Worm (Caenorhabditis elegans) whole organism, L4 larva: ENCODE data around the gene trmt-10A.

Experiments used
- F10B5.3 ChIP-seq: sonication (generic microtip); optimal IDR thresholded peaks from 2 replicates; lab custom pipeline; 2016; ENCODE audit warnings: mild to moderate bottlenecking, missing genetic modification characterization, missing compliant biosample characterization
- F37D6.2 ChIP-seq: sonication (generic microtip); optimal IDR thresholded peaks from 2 replicates; lab custom pipeline; 2016; ENCODE audit warnings: mild to moderate bottlenecking, missing genetic modification characterization, missing compliant biosample characterization
- R02D3.7 ChIP-seq: fragments of 150-350 bp; sonication (generic microtip); optimal IDR thresholded peaks from 3 replicates; lab custom pipeline; 2014; ENCODE audit warnings: missing biosample characterization, missing genetic modification characterization
- ZK337.2 ChIP-seq: fragments of 200-800 bp; sonication (Bioruptor generic); IDR thresholded peaks from 2 replicates; pipeline ENCODE4 v1.3.6; 2022; ENCODE audit warnings: missing genetic modification reagents, missing genetic modification characterization, missing compliant biosample characterization
- ZK546.5 ChIP-seq, 2 experiments: sonication (generic microtip); optimal IDR thresholded peaks; 2 replicates each; lab custom pipeline; 2017; ENCODE audit warnings: missing biosample characterization in 2 of 2, missing genetic modification characterization in 2 of 2
- ama-1 ChIP-seq: fragments of 150-350 bp; optimal IDR thresholded peaks from 2 replicates; lab custom pipeline; 2014; ENCODE audit warnings: inconsistent platforms, mixed read lengths
- arid-1 ChIP-seq: fragments of 200-800 bp; sonication (Bioruptor generic); conservative IDR thresholded peaks from 2 replicates; pipeline ENCODE4 v1.3.6; 2022; ENCODE audit warnings: missing genetic modification reagents, missing genetic modification characterization, missing compliant biosample characterization
- ceh-20 ChIP-seq: fragments of 200-800 bp; sonication (Bioruptor generic); IDR thresholded peaks from 2 replicates; pipeline ENCODE4 v1.3.6; 2022; ENCODE audit warnings: missing genetic modification reagents, missing genetic modification characterization, missing compliant biosample characterization
- ces-1 ChIP-seq: fragments of 150-350 bp; sonication (generic microtip); optimal IDR thresholded peaks from 4 replicates; lab custom pipeline; 2014; ENCODE audit warnings: missing biosample characterization, missing genetic modification reagents, missing genetic modification characterization
- daf-8 ChIP-seq: fragments of 200-800 bp; sonication (Bioruptor generic); IDR thresholded peaks from 2 replicates; pipeline ENCODE4 v1.3.6; 2022; ENCODE audit warnings: missing genetic modification characterization, missing compliant biosample characterization
- hlh-11 ChIP-seq: fragments of 200-800 bp; sonication (Bioruptor generic); optimal IDR thresholded peaks from 2 replicates; lab custom pipeline; 2018; ENCODE audit warnings: mild to moderate bottlenecking, missing genetic modification characterization, missing compliant biosample characterization
- lin-13 ChIP-seq: fragments of 150-350 bp; optimal IDR thresholded peaks from 2 replicates; lab custom pipeline; 2014; ENCODE audit warnings: missing biosample characterization, missing genetic modification reagents, missing genetic modification characterization
- lin-29 ChIP-seq: fragments of 200-800 bp; sonication (Bioruptor generic); IDR thresholded peaks from 2 replicates; pipeline ENCODE4 v1.3.6; 2022; ENCODE audit warnings: missing genetic modification reagents, missing genetic modification characterization, missing compliant biosample characterization
- lin-38 ChIP-seq: fragments of 200-800 bp; sonication (Bioruptor generic); IDR thresholded peaks from 2 replicates; pipeline ENCODE4 v1.3.6; 2022; ENCODE audit warnings: missing genetic modification reagents, missing genetic modification characterization, missing compliant biosample characterization
- madf-5 ChIP-seq, 2 experiments: fragments of 200-800 bp; sonication (Bioruptor generic); IDR thresholded peaks; 2 replicates each; pipeline ENCODE4 v1.3.6; 2022; ENCODE audit warnings: missing compliant biosample characterization in 2 of 2, missing genetic modification characterization in 2 of 2
- mep-1 ChIP-seq: fragments of 150-350 bp; sonication (generic microtip); optimal IDR thresholded peaks from 3 replicates; lab custom pipeline; 2014; ENCODE audit warnings: missing biosample characterization, missing genetic modification characterization
- mxl-2 ChIP-seq: fragments of 200-800 bp; sonication (Bioruptor generic); conservative IDR thresholded peaks from 2 replicates; pipeline ENCODE4 v1.3.6; 2022; ENCODE audit warnings: missing genetic modification reagents, missing genetic modification characterization, missing compliant biosample characterization
- nhr-11 ChIP-seq: fragments of 150-350 bp; optimal IDR thresholded peaks from 2 replicates; lab custom pipeline; 2014; ENCODE audit warnings: missing biosample characterization, missing genetic modification characterization
- nhr-111 ChIP-seq: fragments of 200-800 bp; sonication (Bioruptor generic); optimal IDR thresholded peaks from 2 replicates; lab custom pipeline; 2018; ENCODE audit warnings: mild to moderate bottlenecking, missing genetic modification characterization, missing compliant biosample characterization
- nhr-25 ChIP-seq: sonication (generic microtip); optimal IDR thresholded peaks from 2 replicates; lab custom pipeline; 2017; ENCODE audit warnings: missing genetic modification characterization, mild to moderate bottlenecking, missing compliant biosample characterization, antibody characterized with exemption, moderate library complexity, borderline replicate concordance; ENCODE audit not compliant: insufficient read depth
- nhr-28 ChIP-seq: fragments of 150-350 bp; optimal IDR thresholded peaks from 2 replicates; lab custom pipeline; 2014; ENCODE audit warnings: missing biosample characterization, missing genetic modification characterization
- nhr-6 ChIP-seq: fragments of 150-350 bp; optimal IDR thresholded peaks from 2 replicates; lab custom pipeline; 2014; ENCODE audit warnings: missing biosample characterization, missing genetic modification characterization
- nhr-77 ChIP-seq: fragments of 150-350 bp; optimal IDR thresholded peaks from 2 replicates; lab custom pipeline; 2014; ENCODE audit warnings: missing biosample characterization, missing genetic modification characterization
- pha-4 ChIP-seq, 2 experiments: fragments of 150-350 bp in 1 of 2; fragments of 200-800 bp in 1 of 2; sonication (Bioruptor generic) in 1 of 2; IDR thresholded peaks in 1 of 2; optimal IDR thresholded peaks in 1 of 2; 2 replicates each; pipeline versions ENCODE4 v1.3.6 to Lab custom; 2014 to 2022; ENCODE audit warnings: missing genetic modification characterization in 2 of 2, missing genetic modification reagents in 2 of 2, missing biosample characterization in 1 of 2, missing compliant biosample characterization in 1 of 2
- saeg-2 ChIP-seq: fragments of 200-800 bp; sonication (Bioruptor generic); IDR thresholded peaks from 2 replicates; pipeline ENCODE4 v1.3.6; 2022; ENCODE audit warnings: missing genetic modification reagents, missing genetic modification characterization, missing compliant biosample characterization
- set-16 ChIP-seq: fragments of 200-800 bp; sonication (Bioruptor generic); IDR thresholded peaks from 2 replicates; pipeline ENCODE4 v1.3.6; 2022; ENCODE audit warnings: missing genetic modification reagents, missing genetic modification characterization, missing compliant biosample characterization
- snpc-1.2 ChIP-seq: fragments of 200-800 bp; sonication (Bioruptor generic); IDR thresholded peaks from 2 replicates; pipeline ENCODE4 v1.3.6; 2022; ENCODE audit warnings: missing genetic modification reagents, missing genetic modification characterization, missing compliant biosample characterization
- spr-1 ChIP-seq: sonication (generic microtip); optimal IDR thresholded peaks from 2 replicates; lab custom pipeline; 2016; ENCODE audit warnings: mild to moderate bottlenecking, missing genetic modification characterization, missing compliant biosample characterization
- spr-3 ChIP-seq: fragments of 200-800 bp; sonication (Bioruptor generic); optimal IDR thresholded peaks from 2 replicates; lab custom pipeline; 2018; ENCODE audit warnings: mild to moderate bottlenecking, missing genetic modification characterization, missing compliant biosample characterization
- unc-39 ChIP-seq: sonication (generic microtip); optimal IDR thresholded peaks from 2 replicates; lab custom pipeline; 2017; ENCODE audit warnings: missing biosample characterization, missing genetic modification characterization
- unc-62 ChIP-seq, 3 experiments: fragments of 150-350 bp in 1 of 3; sonication (generic microtip); optimal IDR thresholded peaks in 2 of 3; peaks in 1 of 3; 1 replicate in 1 of 3; 2 replicates in 2 of 3; lab custom pipeline; 2014 to 2017; ENCODE audit warnings: missing biosample characterization in 3 of 3, missing genetic modification characterization in 3 of 3, missing genetic modification reagents in 3 of 3, missing genotype in 1 of 3
- zfp-2 ChIP-seq: sonication (generic microtip); optimal IDR thresholded peaks from 2 replicates; lab custom pipeline; 2016; ENCODE audit warnings: mild to moderate bottlenecking, missing genetic modification characterization, missing compliant biosample characterization
- zfp-3 ChIP-seq: fragments of 200-800 bp; sonication (Bioruptor generic); conservative IDR thresholded peaks from 2 replicates; pipeline ENCODE4 v1.3.6; 2022; ENCODE audit warnings: missing genetic modification reagents, missing genetic modification characterization, missing compliant biosample characterization
- ztf-7 ChIP-seq: fragments of 150-350 bp; optimal IDR thresholded peaks from 2 replicates; lab custom pipeline; 2014; ENCODE audit warnings: missing biosample characterization, missing genetic modification characterization

trmt-10A gene

ce11 chrIV:9963945-9964344 lies 31.9 kb upstream of the trmt-10A start, which contains the start of gene T13H10.2:
T13H10.2 (plus strand) TSS chrIV:9964245.
- no peak for TF ChIP-seq ama-1 (lab: Kevin White, UChicago)
- TF ChIP-seq zfp-2 (tag; lab: Kevin White, UChicago), result no peak
- TF ChIP-seq R02D3.7, result no peak

ce11 chrIV:9953333-9953732 lies 21.3 kb upstream of the trmt-10A start, which contains the start of gene gon-1:
gon-1 (minus strand) TSS chrIV:9953433.
- TF ChIP-seq nhr-77 (tag; lab: Kevin White, UChicago), result no peak
- no peak for TF ChIP-seq lin-13 (GFP tag; lab: Kevin White, UChicago)
- no peak for TF ChIP-seq ces-1 (GFP tag; lab: Kevin White, UChicago)
- TF ChIP-seq ZK546.5 (tag; optimal IDR thresholded peaks at IDR 0.05; lab: Kevin White, UChicago), result no peak
- no peak for TF ChIP-seq spr-1 (tag; lab: Kevin White, UChicago)
- no peak for TF ChIP-seq spr-3
- no peak for TF ChIP-seq zfp-3 (GFP tag; lab: Robert Waterston, UW)
- no peak for TF ChIP-seq ceh-20 (GFP tag; lab: Robert Waterston, UW)
- TF ChIP-seq nhr-28, result no peak
- no peak for TF ChIP-seq daf-8 (GFP tag; lab: Robert Waterston, UW)
- no peak for TF ChIP-seq nhr-6 (tag; lab: Kevin White, UChicago)
- TF ChIP-seq nhr-111 (GFP tag; lab: Kevin White, UChicago), result no peak
- no peak for TF ChIP-seq F37D6.2
- no peak for TF ChIP-seq arid-1 (GFP tag; lab: Robert Waterston, UW)

ce11 chrIV:9948035-9948434 lies 16.0 kb upstream of the trmt-10A start:
- TF ChIP-seq unc-62 (GFP tag; optimal IDR thresholded peaks at IDR 0.05 in 1 of 2; lab: Kevin White, UChicago) (peak in 1 of 2 experiments; percentile 86), unc-62 (tag; optimal IDR thresholded peaks at IDR 0.05; lab: Kevin White, UChicago) (no peak), snpc-1.2 (GFP tag; lab: Robert Waterston, UW) (no peak), nhr-11 (tag; lab: Kevin White, UChicago) (peak; percentile 53), hlh-11 (peak; percentile 34), ZK546.5 (tag; optimal IDR thresholded peaks at IDR 0.05; lab: Kevin White, UChicago) (no peak), saeg-2 (no peak)

- TF ChIP-seq ZK337.2 (no peak), set-16 (no peak), pha-4 (GFP tag; IDR thresholded peaks at IDR 0.05; lab: Robert Waterston, UW) (no peak), pha-4 (tag; optimal IDR thresholded peaks at IDR 0.05; lab: Kevin White, UChicago) (no peak), F10B5.3 (tag; lab: Kevin White, UChicago) (no peak), unc-39 (no peak), lin-38 (GFP tag; lab: Robert Waterston, UW) (no peak), madf-5 (GFP tag; IDR thresholded peaks at IDR 0.05; lab: Robert Waterston, UW) (no peak), ztf-7 (tag; lab: Kevin White, UChicago) (no peak), nhr-25 (tag; lab: Kevin White, UChicago) (no peak), mep-1 (tag; lab: Kevin White, UChicago) (no peak), mxl-2 (no peak)
Observed at ce11 chrIV:9944279-9944678, 12.3 kb upstream of the trmt-10A start.

ce11 chrIV:9943214-9943613 lies 11.2 kb upstream of the trmt-10A start:
- TF ChIP-seq lin-29 (GFP tag; lab: Robert Waterston, UW) (no peak), unc-62 (GFP tag; optimal IDR thresholded peaks at IDR 0.05 in 1 of 2; lab: Kevin White, UChicago) (peak in 1 of 2 experiments; percentile 99), unc-62 (tag; optimal IDR thresholded peaks at IDR 0.05; lab: Kevin White, UChicago) (no peak)
